Worm (Caenorhabditis elegans) whole organism, early embryonic: Measurements from ENCODE around the gene Y69A2AR.28.

Source experiments
- B0310.2 ChIP-seq: sonication (generic microtip); optimal IDR thresholded peaks from 2 replicates; lab custom pipeline; 2016; ENCODE audit warnings: mild to moderate bottlenecking, missing genetic modification characterization, missing compliant biosample characterization
- ama-1 ChIP-seq: fragments of 150-350 bp; optimal IDR thresholded peaks from 2 replicates; lab custom pipeline; 2014
- ceh-13 ChIP-seq: fragments of 200-800 bp; sonication (Bioruptor generic); optimal IDR thresholded peaks from 2 replicates; lab custom pipeline; 2018; ENCODE audit warnings: mild to moderate bottlenecking, missing genetic modification characterization, missing compliant biosample characterization
- ceh-36 ChIP-seq: sonication (generic microtip); optimal IDR thresholded peaks from 2 replicates; lab custom pipeline; 2016; ENCODE audit warnings: missing genetic modification characterization, inconsistent platforms, missing compliant biosample characterization
- ets-7 ChIP-seq: sonication (generic microtip); optimal IDR thresholded peaks from 2 replicates; lab custom pipeline; 2016; ENCODE audit warnings: missing genotype, missing genetic modification characterization, missing compliant biosample characterization
- hmbx-1 ChIP-seq: sonication (generic microtip); optimal IDR thresholded peaks from 2 replicates; lab custom pipeline; 2016; ENCODE audit warnings: mild to moderate bottlenecking, missing genetic modification characterization, missing compliant biosample characterization
- hmg-4 ChIP-seq: fragments of 200-800 bp; sonication (Bioruptor generic); optimal IDR thresholded peaks from 2 replicates; lab custom pipeline; 2018; ENCODE audit warnings: mild to moderate bottlenecking, missing genetic modification characterization, missing compliant biosample characterization
- hnd-1 ChIP-seq: sonication (generic microtip); optimal IDR thresholded peaks from 2 replicates; lab custom pipeline; 2016; ENCODE audit warnings: missing genetic modification characterization, missing compliant biosample characterization
- pes-1 ChIP-seq: fragments of 200-800 bp; sonication (Bioruptor generic); IDR thresholded peaks from 2 replicates; pipeline ENCODE4 v1.3.6; 2022; ENCODE audit warnings: missing genetic modification reagents, missing genetic modification characterization, missing compliant biosample characterization
- scrt-1 ChIP-seq: fragments of 200-800 bp; sonication (Bioruptor generic); IDR thresholded peaks from 2 replicates; pipeline ENCODE4 v1.3.6; 2022; ENCODE audit warnings: missing genetic modification characterization, missing compliant biosample characterization
- sea-1 ChIP-seq: fragments of 200-800 bp; sonication (Bioruptor generic); conservative IDR thresholded peaks from 2 replicates; pipeline ENCODE4 v1.3.6; 2022; ENCODE audit warnings: missing genetic modification characterization, missing compliant biosample characterization
- tbx-11 ChIP-seq: fragments of 200-800 bp; sonication (Bioruptor generic); IDR thresholded peaks from 2 replicates; pipeline ENCODE4 v1.3.6; 2022; ENCODE audit warnings: missing genetic modification characterization, missing compliant biosample characterization
- tbx-37 ChIP-seq: fragments of 200-800 bp; sonication (Bioruptor generic); conservative IDR thresholded peaks from 2 replicates; pipeline ENCODE4 v1.3.6; 2022; ENCODE audit warnings: missing genetic modification reagents, missing genetic modification characterization, missing compliant biosample characterization
- tra-4 ChIP-seq: sonication (generic microtip); optimal IDR thresholded peaks from 2 replicates; lab custom pipeline; 2017; ENCODE audit warnings: missing genetic modification characterization, missing compliant biosample characterization

- TF ChIP-seq ama-1 (lab: Kevin White, UChicago) (no peak), B0310.2 (tag; lab: Kevin White, UChicago) (peak; percentile 29), ceh-36 (tag; lab: Kevin White, UChicago) (no peak), hmg-4 (GFP tag; lab: Kevin White, UChicago) (no peak), tra-4 (no peak), tbx-11 (GFP tag; lab: Robert Waterston, UW) (no peak), hmbx-1 (tag; lab: Kevin White, UChicago) (no peak), scrt-1 (GFP tag; lab: Robert Waterston, UW) (no peak), ets-7 (tag; lab: Kevin White, UChicago) (no peak), ceh-13 (GFP tag; lab: Kevin White, UChicago) (no peak), hnd-1 (tag; lab: Kevin White, UChicago) (no peak), tbx-37 (GFP tag; lab: Robert Waterston, UW) (no peak), sea-1 (GFP tag; lab: Robert Waterston, UW) (no peak), pes-1 (GFP tag; lab: Robert Waterston, UW) (no peak)
These were observed 10.6 kb downstream of the Y69A2AR.28 start for ce11 chrIV:2601988-2602861.
